Fruit fly (Drosophila melanogaster): Measurements from ENCODE around the gene CG17712.
A peak's percentile ranks its signal among the peaks of the same experiment; 100 is the strongest.

Gene CG17712

dm6 chr2L:1723135-1723936 is 28.6 kb downstream of the CG17712 start:
- TF ChIP-seq Ets96B (tag; optimal IDR thresholded peaks at IDR 0.05) (peak; percentile 4), CG3032 (tag; optimal IDR thresholded peaks at IDR 0.05) (peak; percentile 4), CG9139 (GFP tag; optimal IDR thresholded peaks at IDR 0.05) (no peak), CG7368 (GFP tag; optimal IDR thresholded peaks at IDR 0.05) (no peak), CG10669 (GFP tag; optimal IDR thresholded peaks at IDR 0.05) (peak; percentile 19), CG16779 (tag; optimal IDR thresholded peaks at IDR 0.05) (no peak), fkh (GFP tag; optimal IDR thresholded peaks at IDR 0.05) (peak; percentile 16), CG6163 (GFP tag; IDR thresholded peaks at IDR 0.05) (peak; percentile 50; the same call in 2 of the 3 replicates), CG11902 (GFP tag; optimal IDR thresholded peaks at IDR 0.05) (no peak), CG8632 (GFP tag; optimal IDR thresholded peaks at IDR 0.05) (no peak), Hr4 (GFP tag; optimal IDR thresholded peaks at IDR 0.05) (peak; percentile 0), CG31627 (GFP tag; optimal IDR thresholded peaks at IDR 0.05) (no peak), eg (GFP tag; IDR thresholded peaks at IDR 0.05) (0 out of 3 replicates have a peak, but pooled peaks have one; percentile 27), CG11762 (GFP tag; optimal IDR thresholded peaks at IDR 0.05; ENCODE audit: insufficient read depth) (no peak), OdsH (GFP tag; optimal IDR thresholded peaks at IDR 0.05) (no peak), CG3919 (GFP tag; optimal IDR thresholded peaks at IDR 0.05) (peak; percentile 46), CG10631 (GFP tag; optimal IDR thresholded peaks at IDR 0.05) (no peak), Eip93F (GFP tag; optimal IDR thresholded peaks at IDR 0.05) (no peak), Hr39 (GFP tag; optimal IDR thresholded peaks at IDR 0.05) (peak; percentile 2), Hr38 (GFP tag; optimal IDR thresholded peaks at IDR 0.05) (no peak), Smox (GFP tag; optimal IDR thresholded peaks at IDR 0.05) (no peak), Eip78C (GFP tag) (peak; percentile 77), Sox14 (GFP tag; optimal IDR thresholded peaks at IDR 0.05) (peak; percentile 38), CG1621 (tag; optimal IDR thresholded peaks at IDR 0.05) (peak; percentile 14), ss (GFP tag; optimal IDR thresholded peaks at IDR 0.05) (peak in 1 of 2 experiments; percentile 22), pdm3 (GFP tag; optimal IDR thresholded peaks at IDR 0.05) (peak; percentile 3), CG32006 (GFP tag; optimal IDR thresholded peaks at IDR 0.05) (peak; percentile 2), svp (GFP tag) (peak; percentile 71), Ets21C (GFP tag; optimal IDR thresholded peaks at IDR 0.05) (no peak), vri (GFP tag; optimal IDR thresholded peaks at IDR 0.05) (peak; percentile 20), dsx (GFP tag; optimal IDR thresholded peaks at IDR 0.05; ENCODE audit: poor library complexity, severe bottlenecking) (peak; percentile 33), esn (GFP tag; optimal IDR thresholded peaks at IDR 0.05) (peak; percentile 37), CG6808 (GFP tag; optimal IDR thresholded peaks at IDR 0.05) (peak; percentile 12), CG15336 (GFP tag; IDR thresholded peaks at IDR 0.05) (peak; percentile 21; the same call in 1 of the 2 replicates), CG11294 (GFP tag; IDR thresholded peaks at IDR 0.05) (no peak)

DNA sequence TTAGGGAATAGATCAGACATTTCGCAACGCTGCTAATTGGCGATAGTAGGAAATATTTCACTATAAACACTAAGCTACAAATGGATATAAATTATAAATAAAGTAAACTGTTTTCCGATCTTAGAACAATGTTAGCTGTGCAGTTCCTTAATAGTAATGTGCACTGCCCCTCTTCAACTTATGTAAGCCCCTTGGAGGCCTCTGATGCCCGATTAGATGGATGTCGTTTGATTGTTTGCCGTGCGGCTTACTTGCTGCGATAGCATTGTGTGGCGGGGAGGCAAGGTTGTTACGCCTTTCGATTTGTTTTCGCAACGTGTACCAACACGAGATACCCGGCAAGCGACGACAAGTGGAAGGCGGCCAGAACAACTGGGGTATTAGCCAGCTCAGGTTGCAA is 29.7 kb downstream of the CG17712 start:
- TF ChIP-seq svp (GFP tag) (peak; percentile 79), CG15336 (GFP tag; IDR thresholded peaks at IDR 0.05) (no peak), CG32006 (GFP tag; optimal IDR thresholded peaks at IDR 0.05) (no peak), fd85E (GFP tag; optimal IDR thresholded peaks at IDR 0.05) (no peak), salr (GFP tag; optimal IDR thresholded peaks at IDR 0.05) (no peak), CG3032 (tag; optimal IDR thresholded peaks at IDR 0.05) (no peak), fd59A (GFP tag; optimal IDR thresholded peaks at IDR 0.05) (no peak), CG8119 (GFP tag; IDR thresholded peaks at IDR 0.05) (peak; percentile 21; the same call in 1 of the 3 replicates), acj6 (GFP tag; optimal IDR thresholded peaks at IDR 0.05) (no peak), Smox (GFP tag; optimal IDR thresholded peaks at IDR 0.05) (no peak), Gug (GFP tag; IDR thresholded peaks at IDR 0.05) (no peak), eg (GFP tag; IDR thresholded peaks at IDR 0.05) (0 out of 3 replicates have a peak, but pooled peaks have one; percentile 26), CG16779 (tag; optimal IDR thresholded peaks at IDR 0.05) (no peak), spab (GFP tag; optimal IDR thresholded peaks at IDR 0.05) (no peak), CG6163 (GFP tag; IDR thresholded peaks at IDR 0.05) (no peak), OdsH (GFP tag; optimal IDR thresholded peaks at IDR 0.05) (no peak), vri (GFP tag; optimal IDR thresholded peaks at IDR 0.05) (peak; percentile 68), CG6808 (GFP tag; optimal IDR thresholded peaks at IDR 0.05) (no peak)

Data from whole organism, prepupa.